Fruit fly (Drosophila melanogaster) whole organism, embryonic: Measurements from ENCODE around the gene Rrp1.

Experiments
- B-H2 ChIP-seq: fragments of 200-800 bp; sonication (Bioruptor generic); optimal IDR thresholded peaks from 2 replicates; lab custom pipeline; 2018; ENCODE audit warnings: missing biosample characterization, mild to moderate bottlenecking, missing genetic modification characterization
- BEAF-32 ChIP-seq: fragments of 200-800 bp; sonication (Bioruptor generic); optimal IDR thresholded peaks from 3 replicates; lab custom pipeline; 2017; ENCODE audit warnings: missing biosample characterization, missing genetic modification characterization, mild to moderate bottlenecking, moderate library complexity, missing genetic modification reagents
- CG10267 ChIP-seq: fragments of 200-800 bp; sonication (Bioruptor generic); optimal IDR thresholded peaks from 2 replicates; lab custom pipeline; 2018; ENCODE audit warnings: missing biosample characterization, mild to moderate bottlenecking, missing genetic modification characterization, moderate library complexity
- CG10654 ChIP-seq: fragments of 200-800 bp; sonication (Bioruptor generic); optimal IDR thresholded peaks from 2 replicates; lab custom pipeline; 2016; ENCODE audit warnings: missing biosample characterization, missing genetic modification characterization
- CG10979 ChIP-seq: fragments of 200-800 bp; sonication (Bioruptor generic); optimal IDR thresholded peaks from 2 replicates; lab custom pipeline; 2018; ENCODE audit warnings: missing biosample characterization, mild to moderate bottlenecking, missing genetic modification characterization, moderate library complexity
- CG11560 ChIP-seq: fragments of 200-800 bp; sonication (Bioruptor generic); IDR thresholded peaks from 3 replicates; pipeline ENCODE4 v1.3.6; 2022; ENCODE audit warnings: missing biosample characterization, missing genetic modification characterization
- CG11696 ChIP-seq: fragments of 200-800 bp; sonication (Bioruptor generic); IDR thresholded peaks from 2 replicates; pipeline ENCODE4 v1.3.6; 2022; ENCODE audit warnings: missing biosample characterization, missing genetic modification characterization
- CG12155 ChIP-seq: fragments of 200-800 bp; sonication (Bioruptor generic); optimal IDR thresholded peaks from 3 replicates; lab custom pipeline; 2016; ENCODE audit warnings: missing biosample characterization, missing genetic modification characterization
- CG14710 ChIP-seq: fragments of 200-800 bp; sonication (Bioruptor generic); optimal IDR thresholded peaks from 3 replicates; lab custom pipeline; 2019; ENCODE audit warnings: missing biosample characterization, mild to moderate bottlenecking, missing genetic modification characterization, moderate library complexity
- CG1602 ChIP-seq: fragments of 200-800 bp; sonication (Bioruptor generic); optimal IDR thresholded peaks from 3 replicates; lab custom pipeline; 2016; ENCODE audit warnings: missing biosample characterization, missing genetic modification characterization
- CG1603 ChIP-seq: fragments of 200-800 bp; sonication (Bioruptor generic); optimal IDR thresholded peaks from 2 replicates; lab custom pipeline; 2019; ENCODE audit warnings: missing biosample characterization, mild to moderate bottlenecking, missing genetic modification characterization, moderate library complexity
- CG16813 ChIP-seq: fragments of 200-800 bp; sonication (Bioruptor generic); IDR thresholded peaks from 3 replicates; pipeline ENCODE4 v1.3.6; 2022; ENCODE audit warnings: missing biosample characterization, missing genetic modification characterization; ENCODE audit not compliant: partially characterized antibody
- CG17186 ChIP-seq: fragments of 200-800 bp; sonication (Bioruptor generic); optimal IDR thresholded peaks from 3 replicates; lab custom pipeline; 2017; ENCODE audit warnings: missing biosample characterization, missing genetic modification reagents, missing genetic modification characterization
- CG17802 ChIP-seq: fragments of 200-800 bp; sonication (Bioruptor generic); optimal IDR thresholded peaks from 2 replicates; lab custom pipeline; 2018; ENCODE audit warnings: missing biosample characterization, mild to moderate bottlenecking, missing genetic modification characterization, moderate library complexity
- CG18599 ChIP-seq: fragments of 200-800 bp; sonication (Bioruptor generic); optimal IDR thresholded peaks from 3 replicates; lab custom pipeline; 2017; ENCODE audit warnings: missing biosample characterization, missing genetic modification characterization, mild to moderate bottlenecking, moderate library complexity, missing genetic modification reagents
- CG2202 ChIP-seq: fragments of 200-800 bp; sonication (Bioruptor generic); optimal IDR thresholded peaks from 2 replicates; lab custom pipeline; 2018; ENCODE audit warnings: missing biosample characterization, mild to moderate bottlenecking, missing genetic modification characterization
- CG2678 ChIP-seq: fragments of 200-800 bp; sonication (Bioruptor generic); optimal IDR thresholded peaks from 3 replicates; lab custom pipeline; 2019; ENCODE audit warnings: missing biosample characterization, mild to moderate bottlenecking, missing genetic modification characterization, moderate library complexity
- CG32532 ChIP-seq: fragments of 200-800 bp; sonication (Bioruptor generic); IDR thresholded peaks from 2 replicates; pipeline ENCODE4 v1.3.6; 2022; ENCODE audit warnings: missing biosample characterization, missing genetic modification characterization
- CG33557 ChIP-seq: fragments of 200-800 bp; sonication (Bioruptor generic); optimal IDR thresholded peaks from 2 replicates; lab custom pipeline; 2019; ENCODE audit warnings: missing biosample characterization, mild to moderate bottlenecking, missing genetic modification characterization, moderate library complexity
- CG6654 ChIP-seq: fragments of 200-800 bp; sonication (Bioruptor generic); optimal IDR thresholded peaks from 2 replicates; lab custom pipeline; 2017; ENCODE audit warnings: missing biosample characterization, mild to moderate bottlenecking, missing genetic modification characterization
- CG7271 ChIP-seq: fragments of 200-800 bp; sonication (Bioruptor generic); optimal IDR thresholded peaks from 2 replicates; lab custom pipeline; 2018; ENCODE audit warnings: missing biosample characterization, mild to moderate bottlenecking, missing genetic modification characterization, moderate library complexity
- CTCF ChIP-seq: fragments of 200-800 bp; sonication (Bioruptor generic); optimal IDR thresholded peaks from 2 replicates; lab custom pipeline; 2017; ENCODE audit warnings: missing biosample characterization, mild to moderate bottlenecking, missing genetic modification characterization, moderate library complexity
- Doc2 ChIP-seq: fragments of 200-800 bp; sonication (Bioruptor generic); IDR thresholded peaks from 2 replicates; pipeline ENCODE4 v1.3.6; 2022; ENCODE audit warnings: missing biosample characterization, missing genetic modification characterization
- Doc3 ChIP-seq: fragments of 200-800 bp; sonication (Bioruptor generic); IDR thresholded peaks from 3 replicates; pipeline ENCODE4 v1.3.6; 2022; ENCODE audit warnings: missing biosample characterization, missing genetic modification characterization; ENCODE audit not compliant: partially characterized antibody
- HHEX ChIP-seq: fragments of 200-800 bp; sonication (Bioruptor generic); optimal IDR thresholded peaks from 3 replicates; lab custom pipeline; 2017; ENCODE audit warnings: missing biosample characterization, mild to moderate bottlenecking, missing genetic modification characterization, missing genetic modification reagents
- Hey ChIP-seq: fragments of 200-800 bp; sonication (Bioruptor generic); optimal IDR thresholded peaks from 3 replicates; lab custom pipeline; 2018; ENCODE audit warnings: missing biosample characterization, mild to moderate bottlenecking, missing genetic modification characterization
- Hr3 ChIP-seq: fragments of 200-800 bp; sonication (Bioruptor generic); optimal IDR thresholded peaks from 3 replicates; lab custom pipeline; 2016; ENCODE audit warnings: missing biosample characterization, missing genetic modification characterization
- Hr39 ChIP-seq: fragments of >200 bp; optimal IDR thresholded peaks from 2 replicates; lab custom pipeline; 2017
- Hsf ChIP-seq: fragments of 200-800 bp; sonication (Bioruptor generic); optimal IDR thresholded peaks from 3 replicates; lab custom pipeline; 2016; ENCODE audit warnings: missing biosample characterization, missing genetic modification characterization
- Sox102F ChIP-seq: fragments of 200-800 bp; sonication (Bioruptor generic); optimal IDR thresholded peaks from 2 replicates; lab custom pipeline; 2018; ENCODE audit warnings: missing biosample characterization, mild to moderate bottlenecking, missing genetic modification characterization, moderate library complexity
- Usf ChIP-seq: fragments of 200-800 bp; sonication (Bioruptor generic); optimal IDR thresholded peaks from 2 replicates; lab custom pipeline; 2017; ENCODE audit warnings: missing genotype, missing biosample characterization, missing genetic modification characterization
- abd-A ChIP-seq: fragments of 200-800 bp; sonication (Bioruptor generic); optimal IDR thresholded peaks from 3 replicates; lab custom pipeline; 2019; ENCODE audit warnings: missing biosample characterization, mild to moderate bottlenecking, missing genetic modification characterization, moderate library complexity
- ap ChIP-seq: fragments of 200-800 bp; sonication (Bioruptor generic); IDR thresholded peaks from 2 replicates; pipeline ENCODE4 v1.3.6; 2022; ENCODE audit warnings: missing biosample characterization, missing genetic modification characterization
- ase ChIP-seq: fragments of 200-800 bp; sonication (Bioruptor generic); IDR thresholded peaks from 3 replicates; pipeline ENCODE4 v1.3.6; 2022; ENCODE audit warnings: missing biosample characterization, missing genetic modification characterization
- ato ChIP-seq: fragments of 200-800 bp; sonication (Bioruptor generic); IDR thresholded peaks from 2 replicates; pipeline ENCODE4 v1.3.6; 2022; ENCODE audit warnings: missing biosample characterization, missing genetic modification characterization; ENCODE audit not compliant: partially characterized antibody
- bsh ChIP-seq, 2 experiments: fragments of 200-800 bp; sonication (Bioruptor generic); optimal IDR thresholded peaks; 2 replicates each; lab custom pipeline; 2017 to 2018; ENCODE audit warnings: mild to moderate bottlenecking in 2 of 2, missing biosample characterization in 2 of 2, missing genetic modification characterization in 2 of 2, moderate library complexity in 1 of 2
- fd102C ChIP-seq: fragments of 200-800 bp; sonication (Bioruptor generic); optimal IDR thresholded peaks from 2 replicates; lab custom pipeline; 2018; ENCODE audit warnings: missing biosample characterization, mild to moderate bottlenecking, missing genetic modification characterization, moderate library complexity
- ftz-f1 ChIP-seq: fragments of 200-800 bp; sonication (Bioruptor generic); optimal IDR thresholded peaks from 2 replicates; lab custom pipeline; 2016; ENCODE audit warnings: missing biosample characterization, missing genetic modification characterization
- grn ChIP-seq: fragments of 200-800 bp; sonication (Bioruptor generic); optimal IDR thresholded peaks from 3 replicates; lab custom pipeline; 2017; ENCODE audit warnings: missing biosample characterization, missing genetic modification characterization
- ham ChIP-seq: fragments of 200-800 bp; sonication (Bioruptor generic); IDR thresholded peaks from 2 replicates; pipeline ENCODE4 v1.3.6; 2022; ENCODE audit warnings: missing biosample characterization, missing genetic modification characterization
- otp ChIP-seq: fragments of 200-800 bp; sonication (Bioruptor generic); IDR thresholded peaks from 3 replicates; pipeline ENCODE4, ENCODE4 v1.3.6; 2022; ENCODE audit warnings: missing biosample characterization, missing genetic modification characterization
- run ChIP-seq: fragments of 200-800 bp; sonication (Bioruptor generic); optimal IDR thresholded peaks from 3 replicates; lab custom pipeline; 2018; ENCODE audit warnings: missing biosample characterization, mild to moderate bottlenecking, missing genetic modification characterization
- sens ChIP-seq: fragments of 200-800 bp; sonication (Bioruptor generic); peaks from one replicate; lab custom pipeline; 2016; ENCODE audit warnings: missing biosample characterization, missing genetic modification characterization
- so ChIP-seq: fragments of 200-800 bp; sonication (Bioruptor generic); IDR thresholded peaks from 3 replicates; pipeline ENCODE4 v1.3.6; 2022; ENCODE audit warnings: missing biosample characterization, missing genetic modification characterization
- stwl ChIP-seq: fragments of 200-800 bp; sonication (Bioruptor generic); optimal IDR thresholded peaks from 3 replicates; lab custom pipeline; 2018; ENCODE audit warnings: missing biosample characterization, mild to moderate bottlenecking, missing genetic modification characterization, moderate library complexity
- tx ChIP-seq: fragments of 200-800 bp; sonication (Bioruptor generic); optimal IDR thresholded peaks from 2 replicates; lab custom pipeline; 2016; ENCODE audit warnings: missing biosample characterization, missing genetic modification characterization
- vnd ChIP-seq: fragments of 200-800 bp; sonication (Bioruptor generic); IDR thresholded peaks from 3 replicates; pipeline ENCODE4 v1.3.6; 2022; ENCODE audit warnings: missing biosample characterization, missing genetic modification characterization; ENCODE audit not compliant: partially characterized antibody
- wek ChIP-seq: fragments of 200-800 bp; sonication (Bioruptor generic); optimal IDR thresholded peaks from 3 replicates; lab custom pipeline; 2018; ENCODE audit warnings: missing biosample characterization, mild to moderate bottlenecking, missing genetic modification characterization, moderate library complexity
- wor ChIP-seq: fragments of 200-800 bp; sonication (Bioruptor generic); IDR thresholded peaks from 2 replicates; pipeline ENCODE4 v1.3.6; 2022; ENCODE audit warnings: missing biosample characterization, missing genetic modification characterization

Gene Rrp1

dm6 chr2L:2945438-2946220 is 26.7 kb downstream of the Rrp1 start (continued):
- TF ChIP-seq wor (GFP tag; lab: Robert Waterston, UW) (no peak), otp (no peak), Hey (tag; lab: Kevin White, UChicago) (no peak), Sox102F (GFP tag; lab: Kevin White, UChicago) (no peak), CG33557 (no peak), stwl (tag; lab: Kevin White, UChicago) (peak; percentile 6), wek (GFP tag; lab: Kevin White, UChicago) (no peak), sens (GFP tag; lab: Kevin White, UChicago) (peak; percentile 52), CG32532 (no peak), CG6654 (GFP tag; lab: Kevin White, UChicago) (peak; percentile 98), CG16813 (GFP tag; lab: Robert Waterston, UW) (0 out of 3 replicates have a peak, but pooled peaks have one; percentile 25), Doc3 (GFP tag; lab: Robert Waterston, UW) (no peak), Hr39 (no peak), CG11696 (GFP tag; lab: Robert Waterston, UW) (peak; percentile 89)
- TF ChIP-seq, all 482 proteins: peak for 9

dm6 chr2L:2944509-2944908 is 27.8 kb downstream of the Rrp1 start:
- TF ChIP-seq Hsf (GFP tag; lab: Kevin White, UChicago), result peak; percentile 9
- no peak for TF ChIP-seq ap (GFP tag; lab: Robert Waterston, UW)
- TF ChIP-seq CG2202 (tag; lab: Kevin White, UChicago), result no peak
- TF ChIP-seq bsh (GFP tag; optimal IDR thresholded peaks at IDR 0.05; lab: Kevin White, UChicago), result peak in 1 of 2 experiments; percentile 25
- no peak for TF ChIP-seq vnd (GFP tag; lab: Robert Waterston, UW)
- TF ChIP-seq CG17802, result no peak
- TF ChIP-seq sens (GFP tag; lab: Kevin White, UChicago), result peak; percentile 78
- peak; percentile 10 for TF ChIP-seq HHEX (GFP tag; lab: Kevin White, UChicago)
- TF ChIP-seq B-H2 (GFP tag; lab: Kevin White, UChicago), result no peak
- TF ChIP-seq CG1603, result no peak
- no peak for TF ChIP-seq Usf
- no peak for TF ChIP-seq fd102C (GFP tag; lab: Kevin White, UChicago)
- TF ChIP-seq CG10654, result no peak
- TF ChIP-seq CG2678, result no peak
- no peak for TF ChIP-seq Doc2 (GFP tag; lab: Robert Waterston, UW)
- no peak for TF ChIP-seq CTCF (GFP tag; lab: Kevin White, UChicago)
- TF ChIP-seq CG10979, result peak; percentile 5
- no peak for TF ChIP-seq ham (GFP tag; lab: Robert Waterston, UW)
- no peak for TF ChIP-seq ftz-f1 (GFP tag; lab: Kevin White, UChicago)
- no peak for TF ChIP-seq run (tag; lab: Kevin White, UChicago)
- TF ChIP-seq ato, result no peak
- TF ChIP-seq tx (GFP tag; lab: Kevin White, UChicago), result no peak
- no peak for TF ChIP-seq Sox102F (GFP tag; lab: Kevin White, UChicago)
- TF ChIP-seq CG12155 (GFP tag; lab: Kevin White, UChicago), result no peak
- no peak for TF ChIP-seq grn (GFP tag; lab: Kevin White, UChicago)
- TF ChIP-seq CG11560 (tag; lab: Robert Waterston, UW), result no peak
- TF ChIP-seq CG10267, result no peak
- no peak for TF ChIP-seq BEAF-32 (GFP tag; lab: Kevin White, UChicago)
- no peak for TF ChIP-seq CG17186
- no peak for TF ChIP-seq CG7271 (tag; lab: Kevin White, UChicago)
- TF ChIP-seq abd-A (tag; lab: Kevin White, UChicago), result no peak
- TF ChIP-seq CG1602, result no peak
- TF ChIP-seq Hr3, result no peak
- TF ChIP-seq so (GFP tag; lab: Robert Waterston, UW), result no peak
- TF ChIP-seq CG14710 (tag; lab: Kevin White, UChicago), result no peak
- TF ChIP-seq ase (GFP tag; lab: Robert Waterston, UW), result no peak
- peak; percentile 63 for TF ChIP-seq CG18599 (GFP tag; lab: Kevin White, UChicago)
